Worm (Caenorhabditis elegans) whole organism, L3 larva: ENCODE results near the gene ZK792.4.

ENCODE experiments used
- R02D3.7 ChIP-seq: fragments of 150-350 bp; optimal IDR thresholded peaks from 2 replicates; lab custom pipeline; 2014; ENCODE audit warnings: missing biosample characterization, missing genetic modification characterization
- ZK546.5 ChIP-seq: sonication (generic microtip); optimal IDR thresholded peaks from 2 replicates; lab custom pipeline; 2017; ENCODE audit warnings: missing biosample characterization, missing genetic modification characterization
- aly-2 ChIP-seq: fragments of 150-350 bp; optimal IDR thresholded peaks from 2 replicates; lab custom pipeline; 2014; ENCODE audit warnings: missing biosample characterization, missing genetic modification characterization
- ama-1 ChIP-seq: fragments of 150-350 bp; optimal IDR thresholded peaks from 2 replicates; lab custom pipeline; 2018
- ceh-16 ChIP-seq: sonication (generic microtip); optimal IDR thresholded peaks from 2 replicates; lab custom pipeline; 2017; ENCODE audit warnings: missing biosample characterization, missing genetic modification characterization
- ceh-28 ChIP-seq: fragments of 150-350 bp; optimal IDR thresholded peaks from 2 replicates; lab custom pipeline; 2014; ENCODE audit warnings: missing biosample characterization, missing genetic modification reagents, missing genetic modification characterization
- ceh-82 ChIP-seq: fragments of 150-350 bp; optimal IDR thresholded peaks from 2 replicates; lab custom pipeline; 2014; ENCODE audit warnings: missing biosample characterization, missing genetic modification characterization
- egl-27 ChIP-seq: sonication (generic microtip); optimal IDR thresholded peaks from 4 replicates; lab custom pipeline; 2017; ENCODE audit warnings: missing biosample characterization, missing genetic modification reagents, missing genetic modification characterization
- egl-5 ChIP-seq: fragments of 150-350 bp; optimal IDR thresholded peaks from 2 replicates; lab custom pipeline; 2017; ENCODE audit warnings: missing biosample characterization, missing genetic modification reagents, missing genetic modification characterization, inconsistent platforms
- elt-1 ChIP-seq: fragments of 150-350 bp; optimal IDR thresholded peaks from 2 replicates; lab custom pipeline; 2014; ENCODE audit warnings: missing biosample characterization, missing genetic modification characterization
- elt-2 ChIP-seq: sonication (generic microtip); optimal IDR thresholded peaks from 2 replicates; lab custom pipeline; 2016; ENCODE audit warnings: missing genetic modification reagents, mild to moderate bottlenecking, missing genetic modification characterization, missing compliant biosample characterization
- eor-1 ChIP-seq, 2 experiments: fragments of 150-350 bp; optimal IDR thresholded peaks; 2 replicates each; lab custom pipeline; 2014 to 2018; ENCODE audit warnings: missing biosample characterization in 2 of 2, missing genetic modification characterization in 2 of 2
- fkh-10 ChIP-seq: sonication (generic microtip); optimal IDR thresholded peaks from 2 replicates; lab custom pipeline; 2017; ENCODE audit warnings: missing biosample characterization, missing genetic modification reagents, missing genetic modification characterization
- fkh-2 ChIP-seq: fragments of 150-350 bp; optimal IDR thresholded peaks from 2 replicates; lab custom pipeline; 2014; ENCODE audit warnings: missing biosample characterization, missing genetic modification reagents, missing genetic modification characterization
- hmg-11 ChIP-seq: sonication (generic microtip); optimal IDR thresholded peaks from 2 replicates; lab custom pipeline; 2016; ENCODE audit warnings: missing genetic modification characterization, missing compliant biosample characterization
- jun-1 ChIP-seq: fragments of 150-350 bp; optimal IDR thresholded peaks from 2 replicates; lab custom pipeline; 2014; ENCODE audit warnings: missing biosample characterization, missing genetic modification reagents, missing genetic modification characterization
- lin-15B ChIP-seq: fragments of 150-350 bp; optimal IDR thresholded peaks from 2 replicates; lab custom pipeline; 2014; ENCODE audit warnings: missing biosample characterization, missing genetic modification characterization
- lsy-12 ChIP-seq: sonication (generic microtip); optimal IDR thresholded peaks from 2 replicates; lab custom pipeline; 2016; ENCODE audit warnings: mild to moderate bottlenecking, missing genetic modification characterization, missing compliant biosample characterization
- mml-1 ChIP-seq: fragments of 150-350 bp; sonication (generic microtip); optimal IDR thresholded peaks from 3 replicates; lab custom pipeline; 2014; ENCODE audit warnings: missing biosample characterization, missing genetic modification characterization
- nhr-23 ChIP-seq: fragments of 150-350 bp; optimal IDR thresholded peaks from 2 replicates; lab custom pipeline; 2014; ENCODE audit warnings: missing biosample characterization, missing genetic modification reagents, missing genetic modification characterization
- nhr-237 ChIP-seq: fragments of 150-350 bp; optimal IDR thresholded peaks from 2 replicates; lab custom pipeline; 2014; ENCODE audit warnings: missing biosample characterization, missing genetic modification characterization
- nhr-25 ChIP-seq: sonication (generic microtip); optimal IDR thresholded peaks from 2 replicates; lab custom pipeline; 2017; ENCODE audit warnings: missing biosample characterization, missing genetic modification characterization
- nhr-43 ChIP-seq: sonication (generic microtip); optimal IDR thresholded peaks from 2 replicates; lab custom pipeline; 2016; ENCODE audit warnings: mild to moderate bottlenecking, missing genetic modification characterization, missing compliant biosample characterization; ENCODE audit not compliant: poor library complexity, severe bottlenecking
- nhr-76 ChIP-seq: fragments of 150-350 bp; sonication (generic microtip); optimal IDR thresholded peaks from 5 replicates; lab custom pipeline; 2014; ENCODE audit warnings: missing biosample characterization, missing genetic modification characterization
- pha-4 ChIP-seq: fragments of 150-350 bp; optimal IDR thresholded peaks from 2 replicates; lab custom pipeline; 2014; ENCODE audit warnings: missing biosample characterization, missing genetic modification reagents, missing genetic modification characterization
- pqm-1 ChIP-seq: fragments of 150-350 bp; optimal IDR thresholded peaks from 2 replicates; lab custom pipeline; 2017; ENCODE audit warnings: missing biosample characterization, missing genetic modification characterization, inconsistent platforms
- skn-1 ChIP-seq: fragments of 150-350 bp; optimal IDR thresholded peaks from 2 replicates; lab custom pipeline; 2014; ENCODE audit warnings: missing biosample characterization, missing genetic modification characterization
- snpc-4 ChIP-seq: fragments of 150-350 bp; optimal IDR thresholded peaks from 2 replicates; lab custom pipeline; 2014; ENCODE audit warnings: missing biosample characterization, missing genetic modification characterization
- tbx-2 ChIP-seq: sonication (generic microtip); optimal IDR thresholded peaks from 2 replicates; lab custom pipeline; 2016; ENCODE audit warnings: mild to moderate bottlenecking, missing genetic modification characterization, missing compliant biosample characterization
- unc-39 ChIP-seq: sonication (generic microtip); optimal IDR thresholded peaks from 4 replicates; lab custom pipeline; 2017; ENCODE audit warnings: missing biosample characterization, missing genetic modification characterization
- unc-62 ChIP-seq: fragments of 150-350 bp; sonication (generic microtip); optimal IDR thresholded peaks from 4 replicates; lab custom pipeline; 2014; ENCODE audit warnings: missing biosample characterization, missing genetic modification reagents, missing genetic modification characterization
- ztf-11 ChIP-seq: fragments of 150-350 bp; optimal IDR thresholded peaks from 2 replicates; lab custom pipeline; 2014; ENCODE audit warnings: missing biosample characterization, missing genetic modification characterization

The ZK792.4 gene

ce11 chrIV:11681905-11682304, at the start of gene ZK792.4:
TSS of gene ZK792.4 (minus strand) at chrIV:11682005.
- TF ChIP-seq jun-1 (tag; lab: Kevin White, UChicago), result no peak

- no peak for TF ChIP-seq lin-15B (tag; lab: Kevin White, UChicago)
- no peak for TF ChIP-seq aly-2 (tag; lab: Kevin White, UChicago)
- no peak for TF ChIP-seq nhr-76 (tag; lab: Kevin White, UChicago)
Measured at ce11 chrIV:11723255-11723654, 41.5 kb upstream of the ZK792.4 start.

- TF ChIP-seq pqm-1 (tag; lab: Kevin White, UChicago) (peak; percentile 16), hmg-11 (tag; lab: Kevin White, UChicago) (no peak), nhr-43 (tag; lab: Kevin White, UChicago) (no peak), pha-4 (tag; lab: Kevin White, UChicago) (peak; percentile 2), ceh-16 (tag; lab: Kevin White, UChicago) (no peak), egl-27 (tag; lab: Kevin White, UChicago) (no peak), tbx-2 (no peak), elt-1 (tag; lab: Kevin White, UChicago) (no peak), R02D3.7 (tag; lab: Kevin White, UChicago) (no peak), unc-62 (GFP tag; lab: Kevin White, UChicago) (no peak), unc-39 (tag; lab: Kevin White, UChicago) (no peak), eor-1 (tag; optimal IDR thresholded peaks at IDR 0.05; lab: Kevin White, UChicago) (no peak), ama-1 (lab: Kevin White, UChicago) (no peak), elt-2 (tag; lab: Kevin White, UChicago) (peak; percentile 65), lsy-12 (tag; lab: Kevin White, UChicago) (no peak), mml-1 (tag; lab: Kevin White, UChicago) (no peak), ceh-28 (tag; lab: Kevin White, UChicago) (no peak), nhr-237 (tag; lab: Kevin White, UChicago) (no peak)
Measured at ce11 chrIV:11721878-11722277, 40.1 kb upstream of the ZK792.4 start.

ce11 chrIV:11718653-11719052, 36.8 kb upstream of the ZK792.4 start:
- TF ChIP-seq nhr-76 (tag; lab: Kevin White, UChicago), result no peak
- TF ChIP-seq nhr-25 (tag; lab: Kevin White, UChicago), result peak; percentile 8
- TF ChIP-seq, all 47 proteins: peak for 1

ce11 chrIV:11717094-11717876, 35.5 kb upstream of the ZK792.4 start:
- TF ChIP-seq elt-2 (tag; lab: Kevin White, UChicago) (no peak), R02D3.7 (tag; lab: Kevin White, UChicago) (no peak), mml-1 (tag; lab: Kevin White, UChicago) (no peak), fkh-2 (tag; lab: Kevin White, UChicago) (no peak), ZK546.5 (tag; lab: Kevin White, UChicago) (no peak), skn-1 (tag; lab: Kevin White, UChicago) (no peak), nhr-25 (tag; lab: Kevin White, UChicago) (peak; percentile 20), fkh-10 (peak; percentile 18), nhr-23 (no peak), nhr-237 (tag; lab: Kevin White, UChicago) (no peak), unc-62 (GFP tag; lab: Kevin White, UChicago) (no peak), hmg-11 (tag; lab: Kevin White, UChicago) (peak; percentile 19), ceh-82 (tag; lab: Kevin White, UChicago) (no peak), nhr-76 (tag; lab: Kevin White, UChicago) (no peak), ztf-11 (no peak), lsy-12 (tag; lab: Kevin White, UChicago) (no peak), snpc-4 (no peak)

ce11 chrIV:11716414-11716813, 34.6 kb upstream of the ZK792.4 start:
- no peak for TF ChIP-seq ceh-82 (tag; lab: Kevin White, UChicago)
- TF ChIP-seq egl-5 (tag; lab: Kevin White, UChicago), result peak; percentile 70
